Worm (Caenorhabditis elegans) whole organism, late embryonic: Measurements from ENCODE around the gene spp-27.
A peak's percentile ranks its signal among the peaks of the same experiment; 100 is the strongest.

Source experiments
- C08G9.2 ChIP-seq: sonication (generic microtip); optimal IDR thresholded peaks from 2 replicates; lab custom pipeline; 2016; ENCODE audit warnings: mild to moderate bottlenecking, missing genetic modification characterization, moderate library complexity, missing compliant biosample characterization
- C38D4.7 ChIP-seq: fragments of 200-800 bp; sonication (Bioruptor generic); optimal IDR thresholded peaks from 2 replicates; lab custom pipeline; 2018; ENCODE audit warnings: mild to moderate bottlenecking, missing genetic modification characterization, moderate library complexity, missing compliant biosample characterization
- F13H6.1 ChIP-seq: sonication (generic microtip); optimal IDR thresholded peaks from 2 replicates; lab custom pipeline; 2016; ENCODE audit warnings: missing genetic modification characterization, missing compliant biosample characterization
- T23F11.4 ChIP-seq: fragments of 200-800 bp; sonication (Bioruptor generic); optimal IDR thresholded peaks from 2 replicates; lab custom pipeline; 2018; ENCODE audit warnings: mild to moderate bottlenecking, missing genetic modification characterization, missing compliant biosample characterization
- ceh-14 ChIP-seq: sonication (generic microtip); optimal IDR thresholded peaks from 2 replicates; lab custom pipeline; 2016; ENCODE audit warnings: missing genotype, missing genetic modification characterization, missing compliant biosample characterization
- ceh-18 ChIP-seq: sonication (generic microtip); optimal IDR thresholded peaks from 2 replicates; lab custom pipeline; 2016; ENCODE audit warnings: missing genetic modification characterization, missing compliant biosample characterization
- ceh-19 ChIP-seq: fragments of 200-800 bp; sonication (Bioruptor generic); optimal IDR thresholded peaks from 2 replicates; lab custom pipeline; 2018; ENCODE audit warnings: mild to moderate bottlenecking, missing genetic modification characterization, missing compliant biosample characterization
- ceh-2 ChIP-seq: sonication (generic microtip); optimal IDR thresholded peaks from 2 replicates; lab custom pipeline; 2016; ENCODE audit warnings: missing genotype, missing genetic modification characterization, missing compliant biosample characterization
- ceh-24 ChIP-seq: sonication (generic microtip); optimal IDR thresholded peaks from 2 replicates; lab custom pipeline; 2016; ENCODE audit warnings: mild to moderate bottlenecking, missing genetic modification characterization, missing compliant biosample characterization
- ceh-31 ChIP-seq: sonication (generic microtip); optimal IDR thresholded peaks from 2 replicates; lab custom pipeline; 2016; ENCODE audit warnings: missing genetic modification characterization, missing compliant biosample characterization
- ceh-34 ChIP-seq: sonication (generic microtip); optimal IDR thresholded peaks from 2 replicates; lab custom pipeline; 2016; ENCODE audit warnings: mild to moderate bottlenecking, missing genetic modification characterization, missing compliant biosample characterization
- ceh-48 ChIP-seq: sonication (generic microtip); optimal IDR thresholded peaks from 2 replicates; lab custom pipeline; 2016; ENCODE audit warnings: missing genetic modification characterization, inconsistent platforms, missing compliant biosample characterization
- che-1 ChIP-seq: sonication (generic microtip); optimal IDR thresholded peaks from 2 replicates; lab custom pipeline; 2016; ENCODE audit warnings: mild to moderate bottlenecking, missing genetic modification characterization, missing compliant biosample characterization
- elt-2 ChIP-seq: sonication (generic microtip); optimal IDR thresholded peaks from 2 replicates; lab custom pipeline; 2016; ENCODE audit warnings: missing genetic modification reagents, missing genetic modification characterization, missing compliant biosample characterization
- ets-4 ChIP-seq: sonication (generic microtip); optimal IDR thresholded peaks from 2 replicates; lab custom pipeline; 2016; ENCODE audit warnings: missing genetic modification characterization, missing compliant biosample characterization
- gmeb-2 ChIP-seq: sonication (generic microtip); optimal IDR thresholded peaks from 2 replicates; lab custom pipeline; 2016; ENCODE audit warnings: missing genetic modification characterization, inconsistent platforms, missing compliant biosample characterization
- hlh-8 ChIP-seq: sonication (generic microtip); optimal IDR thresholded peaks from 2 replicates; lab custom pipeline; 2016; ENCODE audit warnings: missing genotype, missing genetic modification characterization, missing compliant biosample characterization
- lim-6 ChIP-seq: sonication (generic microtip); optimal IDR thresholded peaks from 2 replicates; lab custom pipeline; 2016; ENCODE audit warnings: missing genetic modification characterization, missing compliant biosample characterization
- mec-3 ChIP-seq: sonication (generic microtip); optimal IDR thresholded peaks from 2 replicates; lab custom pipeline; 2016; ENCODE audit warnings: borderline replicate concordance, missing genetic modification characterization, missing compliant biosample characterization
- nhr-232 ChIP-seq: sonication (generic microtip); optimal IDR thresholded peaks from 2 replicates; lab custom pipeline; 2016; ENCODE audit warnings: missing genetic modification characterization, missing compliant biosample characterization
- pag-3 ChIP-seq: sonication (generic microtip); optimal IDR thresholded peaks from 2 replicates; lab custom pipeline; 2016; ENCODE audit warnings: missing compliant biosample characterization, missing genetic modification characterization, borderline replicate concordance
- pat-9 ChIP-seq: fragments of 200-800 bp; sonication (Bioruptor generic); optimal IDR thresholded peaks from 2 replicates; lab custom pipeline; 2018; ENCODE audit warnings: mild to moderate bottlenecking, missing genetic modification characterization, moderate library complexity, missing compliant biosample characterization
- pax-1 ChIP-seq: fragments of 150-350 bp; optimal IDR thresholded peaks from 2 replicates; lab custom pipeline; 2014; ENCODE audit warnings: missing biosample characterization, missing genetic modification characterization
- pha-2 ChIP-seq: sonication (generic microtip); optimal IDR thresholded peaks from 2 replicates; lab custom pipeline; 2017; ENCODE audit warnings: mild to moderate bottlenecking, missing genetic modification characterization, missing compliant biosample characterization
- pha-4 ChIP-seq: fragments of 150-350 bp; optimal IDR thresholded peaks from 2 replicates; lab custom pipeline; 2018; ENCODE audit warnings: missing biosample characterization, missing genetic modification reagents, missing genetic modification characterization
- pqm-1 ChIP-seq: sonication (generic microtip); optimal IDR thresholded peaks from 2 replicates; lab custom pipeline; 2016; ENCODE audit warnings: missing genetic modification characterization, missing compliant biosample characterization
- pros-1 ChIP-seq: fragments of 150-350 bp; optimal IDR thresholded peaks from 2 replicates; lab custom pipeline; 2014; ENCODE audit warnings: missing biosample characterization, missing genetic modification reagents, missing genetic modification characterization
- sox-4 ChIP-seq: sonication (generic microtip); optimal IDR thresholded peaks from 2 replicates; lab custom pipeline; 2017; ENCODE audit warnings: mild to moderate bottlenecking, missing genetic modification characterization, inconsistent platforms, missing compliant biosample characterization
- tbx-7 ChIP-seq: sonication (generic microtip); optimal IDR thresholded peaks from 2 replicates; lab custom pipeline; 2016; ENCODE audit warnings: missing genotype, missing genetic modification characterization, missing compliant biosample characterization
- unc-3 ChIP-seq, 2 experiments: fragments of 200-800 bp in 1 of 2; sonication (Bioruptor generic) in 1 of 2; sonication (generic microtip) in 1 of 2; conservative IDR thresholded peaks in 1 of 2; optimal IDR thresholded peaks in 1 of 2; 2 replicates each; pipeline versions ENCODE4 v1.3.6 to Lab custom; 2016 to 2022; ENCODE audit warnings: missing compliant biosample characterization in 2 of 2, missing genetic modification characterization in 2 of 2, missing genetic modification reagents in 1 of 2
- unc-86 ChIP-seq: sonication (generic microtip); optimal IDR thresholded peaks from 2 replicates; lab custom pipeline; 2016; ENCODE audit warnings: missing genetic modification characterization, missing compliant biosample characterization
- zip-5 ChIP-seq: sonication (generic microtip); optimal IDR thresholded peaks from 2 replicates; lab custom pipeline; 2016; ENCODE audit warnings: missing genetic modification characterization, missing compliant biosample characterization
- ztf-16 ChIP-seq: sonication (generic microtip); optimal IDR thresholded peaks from 2 replicates; lab custom pipeline; 2017; ENCODE audit warnings: missing genetic modification characterization, missing compliant biosample characterization

The spp-27 gene

ce11 chrV:6561592-6561991, 4.7 kb upstream of the spp-27 start, which contains the start of gene spp-19:
TSS of gene spp-19 (minus strand) at chrV:6561692.
- no peak for TF ChIP-seq F13H6.1 (tag; lab: Kevin White, UChicago)
- no peak for TF ChIP-seq ceh-2 (tag; lab: Kevin White, UChicago)
- TF ChIP-seq ceh-19 (GFP tag; lab: Kevin White, UChicago) = no peak

ce11 chrV:6559585-6559984, 2.6 kb upstream of the spp-27 start:
- no peak for TF ChIP-seq pha-2 (tag; lab: Kevin White, UChicago)
- no peak for TF ChIP-seq hlh-8 (tag; lab: Kevin White, UChicago)
- TF ChIP-seq ceh-31 (tag; lab: Kevin White, UChicago) = no peak
- TF ChIP-seq pha-4 (tag; lab: Kevin White, UChicago) = no peak
- TF ChIP-seq ceh-48 (tag; lab: Kevin White, UChicago) = no peak
- peak; percentile 6 for TF ChIP-seq che-1 (tag; lab: Kevin White, UChicago)
- TF ChIP-seq ets-4 (tag; lab: Kevin White, UChicago) = no peak
- peak; percentile 60 for TF ChIP-seq elt-2 (tag; lab: Kevin White, UChicago)
- no peak for TF ChIP-seq ztf-16 (tag; lab: Kevin White, UChicago)
- no peak for TF ChIP-seq nhr-232
- TF ChIP-seq C08G9.2 (tag; lab: Kevin White, UChicago) = no peak
- no peak for TF ChIP-seq ceh-18 (tag; lab: Kevin White, UChicago)
- no peak for TF ChIP-seq ceh-19 (GFP tag; lab: Kevin White, UChicago)
- peak; percentile 5 for TF ChIP-seq C38D4.7 (GFP tag; lab: Kevin White, UChicago)
- no peak for TF ChIP-seq unc-86 (tag; lab: Kevin White, UChicago)
- no peak for TF ChIP-seq F13H6.1 (tag; lab: Kevin White, UChicago)
- no peak for TF ChIP-seq pat-9
- TF ChIP-seq sox-4 (tag; lab: Kevin White, UChicago) = no peak

ce11 chrV:6559105-6559504, 2.2 kb upstream of the spp-27 start, which contains the start of gene spp-26:
TSS of gene spp-26 (minus strand) at chrV:6559205.
- TF ChIP-seq ceh-2 (tag; lab: Kevin White, UChicago) (no peak), gmeb-2 (tag; lab: Kevin White, UChicago) (no peak), C38D4.7 (GFP tag; lab: Kevin White, UChicago) (no peak), sox-4 (tag; lab: Kevin White, UChicago) (no peak), ceh-18 (tag; lab: Kevin White, UChicago) (no peak), ceh-14 (tag; lab: Kevin White, UChicago) (no peak)

ce11 chrV:6558103-6558502, 1.2 kb upstream of the spp-27 start, which contains the start of gene spp-20:
TSS of gene spp-20 (minus strand) at chrV:6558203.
- TF ChIP-seq ceh-24 (tag; lab: Kevin White, UChicago) = no peak

ce11 chrV:6554308-6554707, 2.6 kb downstream of the spp-27 start, which contains the start of gene K04A8.19:
TSS of gene K04A8.19 (minus strand) at chrV:6554408.
- no peak for TF ChIP-seq zip-5 (tag; lab: Kevin White, UChicago)
- TF ChIP-seq tbx-7 (tag; lab: Kevin White, UChicago) = no peak
- no peak for TF ChIP-seq sox-4 (tag; lab: Kevin White, UChicago)
- TF ChIP-seq mec-3 (tag; lab: Kevin White, UChicago) = no peak
- TF ChIP-seq T23F11.4 (GFP tag; lab: Kevin White, UChicago) = no peak
- TF ChIP-seq ceh-34 (tag; lab: Kevin White, UChicago) = no peak
- no peak for TF ChIP-seq ceh-14 (tag; lab: Kevin White, UChicago)

ce11 chrV:6551707-6552390, 5.1 kb downstream of the spp-27 start, which contains the start of gene twk-10:
TSS of gene twk-10 (plus strand) at chrV:6552340.
- TF ChIP-seq unc-3 (GFP tag; conservative IDR thresholded peaks at IDR 0.05; lab: Robert Waterston, UW) (no peak), unc-3 (tag; optimal IDR thresholded peaks at IDR 0.05; lab: Kevin White, UChicago) (no peak), pax-1 (tag; lab: Kevin White, UChicago) (no peak), pqm-1 (tag; lab: Kevin White, UChicago) (no peak), pros-1 (tag; lab: Kevin White, UChicago) (no peak), unc-86 (tag; lab: Kevin White, UChicago) (no peak), lim-6 (tag; lab: Kevin White, UChicago) (no peak), ceh-24 (tag; lab: Kevin White, UChicago) (no peak), elt-2 (tag; lab: Kevin White, UChicago) (peak; percentile 11), pag-3 (no peak)
